Worm (Caenorhabditis elegans): ENCODE data around the gene snf-12.

Gene snf-12

ce11 chrX:9078149-9078548, 48.9 kb downstream of the snf-12 start:
- no peak for TF ChIP-seq fkh-4 (tag; optimal IDR thresholded peaks at IDR 0.05; ENCODE audit: borderline replicate concordance)
- no peak for TF ChIP-seq hlh-17 (GFP tag; optimal IDR thresholded peaks at IDR 0.05; ENCODE audit: borderline replicate concordance)
- TF ChIP-seq lin-15B (tag; optimal IDR thresholded peaks at IDR 0.05) = no peak
- TF ChIP-seq vab-15 (tag; optimal IDR thresholded peaks at IDR 0.05) = no peak
- TF ChIP-seq fkh-8 (tag; optimal IDR thresholded peaks at IDR 0.05) = no peak
- peak; percentile 44 for TF ChIP-seq swsn-7 (tag; optimal IDR thresholded peaks at IDR 0.05)
- no peak for TF ChIP-seq zag-1 (tag; optimal IDR thresholded peaks at IDR 0.05)
- no peak for TF ChIP-seq ceh-90 (tag; optimal IDR thresholded peaks at IDR 0.05)
- no peak for TF ChIP-seq unc-30 (tag; optimal IDR thresholded peaks at IDR 0.05)
- no peak for TF ChIP-seq F16B12.6 (tag; optimal IDR thresholded peaks at IDR 0.05)
- TF ChIP-seq ztf-4 (tag; optimal IDR thresholded peaks at IDR 0.05) = no peak
- TF ChIP-seq elt-2 (tag; optimal IDR thresholded peaks at IDR 0.05) = no peak
- TF ChIP-seq grh-1 (GFP tag; IDR thresholded peaks at IDR 0.05) = no peak; the same call in 1 of the 2 replicates
- peak; percentile 30 for TF ChIP-seq dsc-1 (tag; optimal IDR thresholded peaks at IDR 0.05)
- TF ChIP-seq nhr-85 (tag) = peak; percentile 26
- TF ChIP-seq mep-1 (tag; optimal IDR thresholded peaks at IDR 0.05) = no peak
- TF ChIP-seq nhr-76 (tag; optimal IDR thresholded peaks at IDR 0.05) = no peak
- no peak for TF ChIP-seq mef-2 (tag; optimal IDR thresholded peaks at IDR 0.05)
- TF ChIP-seq pag-3 (tag; optimal IDR thresholded peaks at IDR 0.05; ENCODE audit: borderline replicate concordance, insufficient read depth) = no peak
- TF ChIP-seq nhr-77 (tag; optimal IDR thresholded peaks at IDR 0.05) = no peak
- no peak for TF ChIP-seq Y116A8C.19 (tag; optimal IDR thresholded peaks at IDR 0.05; ENCODE audit: borderline replicate concordance)
- no peak for TF ChIP-seq C34B4.2 (tag; optimal IDR thresholded peaks at IDR 0.05)
- TF ChIP-seq lsy-2 (tag; optimal IDR thresholded peaks at IDR 0.05) = peak in 1 of 2 experiments; percentile 4
- no peak for TF ChIP-seq lin-13 (GFP tag; optimal IDR thresholded peaks at IDR 0.05)
- TF ChIP-seq nhr-90 (tag; optimal IDR thresholded peaks at IDR 0.05; ENCODE audit: poor library complexity) = peak; percentile 26
- TF ChIP-seq lin-35 (GFP tag; optimal IDR thresholded peaks at IDR 0.05) = no peak
- TF ChIP-seq snu-23 (GFP tag; optimal IDR thresholded peaks at IDR 0.05) = peak; percentile 57
- TF ChIP-seq unc-98 (GFP tag; IDR thresholded peaks at IDR 0.05) = no peak
- peak; percentile 49; the same call in 1 of the 2 replicates for TF ChIP-seq nhr-19 (GFP tag; conservative IDR thresholded peaks at IDR 0.05)
- TF ChIP-seq ceh-82 (tag; optimal IDR thresholded peaks at IDR 0.05) = peak; percentile 22 to 44 (median 37)
- peak; percentile 14 for TF ChIP-seq tbx-2 (tag; optimal IDR thresholded peaks at IDR 0.05)
- no peak for TF ChIP-seq sptf-1 (tag; optimal IDR thresholded peaks at IDR 0.05)
- no peak for TF ChIP-seq sox-4 (tag; optimal IDR thresholded peaks at IDR 0.05)
- TF ChIP-seq nhr-47 (tag; optimal IDR thresholded peaks at IDR 0.05) = peak; percentile 61
- no peak for TF ChIP-seq egl-27 (tag; optimal IDR thresholded peaks at IDR 0.05)
- TF ChIP-seq egl-13 (tag; optimal IDR thresholded peaks at IDR 0.05) = no peak
- no peak for TF ChIP-seq dpl-1 (GFP tag; optimal IDR thresholded peaks at IDR 0.05)
- TF ChIP-seq fos-1 (tag; optimal IDR thresholded peaks at IDR 0.05) = no peak
- TF ChIP-seq jun-1 (tag; optimal IDR thresholded peaks at IDR 0.05) = no peak
- no peak for TF ChIP-seq ceh-8 (GFP tag; optimal IDR thresholded peaks at IDR 0.05)
- TF ChIP-seq C16A3.4 (tag; optimal IDR thresholded peaks at IDR 0.05) = no peak
- no peak for TF ChIP-seq nhr-11 (tag; optimal IDR thresholded peaks at IDR 0.05)
- TF ChIP-seq tlp-1 (tag; optimal IDR thresholded peaks at IDR 0.05) = no peak
- TF ChIP-seq mdl-1 (tag; optimal IDR thresholded peaks at IDR 0.05) = no peak
- TF ChIP-seq nhr-12 (tag; optimal IDR thresholded peaks at IDR 0.05) = no peak
- TF ChIP-seq aly-2 (tag; optimal IDR thresholded peaks at IDR 0.05) = no peak
- no peak for TF ChIP-seq skn-1 (tag; optimal IDR thresholded peaks at IDR 0.05)
- TF ChIP-seq pax-3 (tag; optimal IDR thresholded peaks at IDR 0.05) = no peak
- TF ChIP-seq hlh-4 (tag; optimal IDR thresholded peaks at IDR 0.05) = no peak
- TF ChIP-seq nhr-84 (tag; optimal IDR thresholded peaks at IDR 0.05) = no peak
- TF ChIP-seq efl-1 (optimal IDR thresholded peaks at IDR 0.05) = no peak
- TF ChIP-seq efl-1 (GFP tag; optimal IDR thresholded peaks at IDR 0.05 in 1 of 2) = peak in 1 of 2 experiments; percentile 20
- no peak for TF ChIP-seq C04F5.9 (tag; optimal IDR thresholded peaks at IDR 0.05)
- TF ChIP-seq ztf-11 (tag; optimal IDR thresholded peaks at IDR 0.05) = no peak

Data from whole organism, L1 larva.